Fruit fly (Drosophila melanogaster): ENCODE data around the gene CG15546.
A peak's percentile ranks its signal among the peaks of the same experiment; 100 is the strongest.

The CG15546 gene

DNA sequence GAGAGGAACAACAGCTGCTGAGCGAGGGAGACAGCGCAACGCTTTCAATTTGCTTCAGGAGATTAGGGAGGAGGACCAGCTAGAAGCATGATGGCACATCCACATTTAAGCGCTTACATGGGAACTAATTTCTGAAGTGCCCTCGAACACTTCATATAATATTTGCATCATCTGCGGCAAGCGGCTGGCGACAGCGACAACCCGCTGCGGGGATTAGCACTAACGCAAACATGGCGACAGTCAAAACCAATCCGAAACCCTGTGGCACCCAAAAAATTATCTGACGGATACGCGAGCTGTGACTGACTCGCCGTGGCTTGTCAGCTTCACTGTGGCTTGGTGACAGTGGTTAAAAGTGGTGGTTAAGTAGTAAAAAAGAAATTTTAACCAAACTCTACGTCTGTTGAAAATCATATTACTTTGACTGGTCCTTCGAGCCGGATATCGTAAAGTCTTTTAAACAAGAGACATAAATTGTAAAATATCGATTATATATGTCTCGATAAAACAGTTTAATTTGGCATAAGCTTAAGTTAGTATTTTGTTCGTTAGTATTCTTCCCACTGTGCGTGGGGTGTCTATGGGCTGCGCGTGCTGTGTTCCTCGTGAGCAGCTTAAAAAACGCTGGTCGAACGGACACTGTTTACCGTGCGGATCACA, 16.0 kb downstream of the CG15546 start (continued):
- TF ChIP-seq CG2129 (GFP tag; IDR thresholded peaks at IDR 0.05; ENCODE audit: partially characterized antibody) = no peak
- 0 out of 2 replicates have a peak, but pooled peaks have one; percentile 18 for TF ChIP-seq CG31441 (GFP tag; IDR thresholded peaks at IDR 0.05)
- no peak for TF ChIP-seq ken (GFP tag; IDR thresholded peaks at IDR 0.05)
- no peak for TF ChIP-seq CG1233 (GFP tag; optimal IDR thresholded peaks at IDR 0.05)
- TF ChIP-seq CG4282 (GFP tag; optimal IDR thresholded peaks at IDR 0.05) = no peak
- no peak for TF ChIP-seq Hr39 (optimal IDR thresholded peaks at IDR 0.05)
- no peak for TF ChIP-seq CG10209 (GFP tag; optimal IDR thresholded peaks at IDR 0.05)
- no peak for TF ChIP-seq PHDP (tag; optimal IDR thresholded peaks at IDR 0.05)
- no peak for TF ChIP-seq Usf (GFP tag; optimal IDR thresholded peaks at IDR 0.05)
- no peak for TF ChIP-seq ato (GFP tag; IDR thresholded peaks at IDR 0.05; ENCODE audit: partially characterized antibody)
- no peak for TF ChIP-seq E2f2 (GFP tag; IDR thresholded peaks at IDR 0.05)
- no peak for TF ChIP-seq CG8089 (GFP tag; optimal IDR thresholded peaks at IDR 0.05)
- no peak for TF ChIP-seq bsh (GFP tag; optimal IDR thresholded peaks at IDR 0.05)
- no peak for TF ChIP-seq kah (GFP tag; optimal IDR thresholded peaks at IDR 0.05)
- TF ChIP-seq tup (GFP tag; optimal IDR thresholded peaks at IDR 0.05) = no peak
- no peak for TF ChIP-seq ewg (GFP tag; optimal IDR thresholded peaks at IDR 0.05)
- TF ChIP-seq CG12744 (GFP tag; optimal IDR thresholded peaks at IDR 0.05) = no peak
- TF ChIP-seq gsb-n (tag; optimal IDR thresholded peaks at IDR 0.05) = no peak
- TF ChIP-seq zen (tag; optimal IDR thresholded peaks at IDR 0.05) = no peak
- no peak for TF ChIP-seq lola (GFP tag; optimal IDR thresholded peaks at IDR 0.05)
- TF ChIP-seq Abd-B (GFP tag; optimal IDR thresholded peaks at IDR 0.05) = no peak
- no peak for TF ChIP-seq CG42726 (GFP tag; IDR thresholded peaks at IDR 0.05; ENCODE audit: partially characterized antibody)
- TF ChIP-seq gro (GFP tag; optimal IDR thresholded peaks at IDR 0.05) = no peak
- TF ChIP-seq tio (GFP tag; optimal IDR thresholded peaks at IDR 0.05) = no peak
- no peak for TF ChIP-seq Sin3A (optimal IDR thresholded peaks at IDR 0.05)
- no peak for TF ChIP-seq CG3281 (GFP tag; optimal IDR thresholded peaks at IDR 0.05)
- TF ChIP-seq otp (GFP tag; IDR thresholded peaks at IDR 0.05) = no peak
- no peak for TF ChIP-seq nau (GFP tag; optimal IDR thresholded peaks at IDR 0.05)
- peak; percentile 12 for TF ChIP-seq tin (GFP tag; optimal IDR thresholded peaks at IDR 0.05)
- TF ChIP-seq CG2712 (tag; optimal IDR thresholded peaks at IDR 0.05) = peak; percentile 28
- TF ChIP-seq CG5245 (GFP tag; optimal IDR thresholded peaks at IDR 0.05) = no peak
- TF ChIP-seq dpn (GFP tag; optimal IDR thresholded peaks at IDR 0.05) = no peak
- TF ChIP-seq Blimp-1 (GFP tag; optimal IDR thresholded peaks at IDR 0.05) = peak; percentile 9
- TF ChIP-seq h (optimal IDR thresholded peaks at IDR 0.05) = no peak
- TF ChIP-seq ara (GFP tag; IDR thresholded peaks at IDR 0.05) = no peak
- no peak for TF ChIP-seq wdn (GFP tag; IDR thresholded peaks at IDR 0.05)
- no peak for TF ChIP-seq slou (GFP tag; optimal IDR thresholded peaks at IDR 0.05)
- TF ChIP-seq Hmr (GFP tag; optimal IDR thresholded peaks at IDR 0.05) = peak; percentile 34
- no peak for TF ChIP-seq Myb (GFP tag; optimal IDR thresholded peaks at IDR 0.05)
- TF ChIP-seq Xrp1 (GFP tag; IDR thresholded peaks at IDR 0.05) = peak; percentile 38; the same call in 1 of the 2 replicates
- peak; percentile 25 for TF ChIP-seq CG9727 (GFP tag; optimal IDR thresholded peaks at IDR 0.05)
- TF ChIP-seq gt (GFP tag; IDR thresholded peaks at IDR 0.05) = no peak
- TF ChIP-seq CG6175 (GFP tag; IDR thresholded peaks at IDR 0.05) = no peak
- TF ChIP-seq Nf-YA (GFP tag; IDR thresholded peaks at IDR 0.05) = no peak
- TF ChIP-seq CG14014 (GFP tag; IDR thresholded peaks at IDR 0.05) = no peak
- no peak for TF ChIP-seq CG4617 (GFP tag; optimal IDR thresholded peaks at IDR 0.05; ENCODE audit: borderline replicate concordance)
- no peak for TF ChIP-seq Camta (GFP tag; optimal IDR thresholded peaks at IDR 0.05)
- no peak for TF ChIP-seq CG7786 (GFP tag; optimal IDR thresholded peaks at IDR 0.05)
- peak; percentile 13 for TF ChIP-seq Sox100B (GFP tag; optimal IDR thresholded peaks at IDR 0.05)
- TF ChIP-seq CG11398 (GFP tag; optimal IDR thresholded peaks at IDR 0.05) = no peak
- TF ChIP-seq CG10979 (tag; optimal IDR thresholded peaks at IDR 0.05) = peak; percentile 54
